Worm (Caenorhabditis elegans) whole organism, L1 larva: Measurements from ENCODE around the gene F25B5.3.

ENCODE experiments used
- aha-1 ChIP-seq: fragments of 150-350 bp; optimal IDR thresholded peaks from 2 replicates; lab custom pipeline; 2014; ENCODE audit warnings: missing biosample characterization, missing genetic modification characterization
- aly-2 ChIP-seq: fragments of 150-350 bp; optimal IDR thresholded peaks from 2 replicates; lab custom pipeline; 2014; ENCODE audit warnings: missing biosample characterization, missing genetic modification characterization
- fkh-10 ChIP-seq: sonication (generic microtip); optimal IDR thresholded peaks from 2 replicates; lab custom pipeline; 2017; ENCODE audit warnings: missing biosample characterization, missing genetic modification reagents, missing genetic modification characterization
- isw-1 ChIP-seq: fragments of 200-800 bp; sonication (Bioruptor generic); IDR thresholded peaks from 2 replicates; pipeline ENCODE4 v1.3.6; 2022; ENCODE audit warnings: missing genetic modification characterization, missing compliant biosample characterization
- mdl-1 ChIP-seq, 2 experiments: fragments of 150-350 bp; optimal IDR thresholded peaks; 2 replicates each; lab custom pipeline; 2014 to 2017; ENCODE audit warnings: missing biosample characterization in 2 of 2, missing genetic modification characterization in 2 of 2, inconsistent platforms in 1 of 2
- mef-2 ChIP-seq: fragments of 150-350 bp; optimal IDR thresholded peaks from 2 replicates; lab custom pipeline; 2014; ENCODE audit warnings: missing biosample characterization, missing genetic modification characterization
- nhr-237 ChIP-seq: fragments of 150-350 bp; optimal IDR thresholded peaks from 2 replicates; lab custom pipeline; 2014; ENCODE audit warnings: missing biosample characterization, missing genetic modification characterization
- nhr-47 ChIP-seq: sonication (generic microtip); optimal IDR thresholded peaks from 2 replicates; lab custom pipeline; 2016; ENCODE audit warnings: mild to moderate bottlenecking, missing genetic modification characterization, moderate library complexity, missing compliant biosample characterization
- nhr-77 ChIP-seq: fragments of 150-350 bp; optimal IDR thresholded peaks from 2 replicates; lab custom pipeline; 2014; ENCODE audit warnings: missing biosample characterization, missing genetic modification characterization
- snpc-4 ChIP-seq: fragments of 150-350 bp; optimal IDR thresholded peaks from 2 replicates; lab custom pipeline; 2014; ENCODE audit warnings: missing biosample characterization, missing genetic modification characterization
- sptf-1 ChIP-seq: fragments of 150-350 bp; optimal IDR thresholded peaks from 2 replicates; lab custom pipeline; 2014; ENCODE audit warnings: missing biosample characterization, missing genetic modification characterization
- unc-62 ChIP-seq: fragments of 150-350 bp; optimal IDR thresholded peaks from 2 replicates; lab custom pipeline; 2014; ENCODE audit warnings: missing biosample characterization, missing genetic modification reagents, missing genetic modification characterization

DNA sequence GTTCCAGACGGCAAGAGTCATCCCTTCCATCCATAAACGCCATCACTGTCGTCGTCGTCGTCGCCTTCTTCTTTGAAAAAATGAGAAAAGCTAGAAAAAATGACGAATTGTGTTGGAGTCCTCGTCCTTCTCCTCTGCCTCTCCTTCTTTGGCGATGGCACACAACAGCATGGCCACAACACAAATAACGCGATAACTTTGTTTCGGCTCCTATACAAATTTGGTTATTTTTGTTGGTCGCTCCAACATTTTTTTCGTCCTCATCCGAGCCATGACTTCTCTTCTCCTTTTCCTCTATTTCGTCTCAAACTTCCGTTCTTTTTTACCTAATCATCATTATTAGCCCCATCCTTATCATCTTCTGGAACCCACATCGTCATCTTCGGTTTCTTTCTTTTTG, 43.4 kb downstream of the F25B5.3 start:
- TF ChIP-seq snpc-4 (no peak), aha-1 (no peak), fkh-10 (GFP tag; lab: Kevin White, UChicago) (peak; percentile 79), nhr-237 (tag; lab: Kevin White, UChicago) (no peak), nhr-77 (no peak), mdl-1 (tag; optimal IDR thresholded peaks at IDR 0.05; lab: Kevin White, UChicago) (no peak), isw-1 (GFP tag; lab: Robert Waterston, UW) (no peak), aly-2 (no peak), nhr-47 (tag; lab: Kevin White, UChicago) (no peak), sptf-1 (tag; lab: Kevin White, UChicago) (no peak), unc-62 (GFP tag; lab: Kevin White, UChicago) (no peak), mef-2 (tag; lab: Kevin White, UChicago) (no peak)
